Worm (Caenorhabditis elegans) whole organism, young adult: Measurements from ENCODE around the gene srbc-40.

ENCODE experiments used
- F55B11.4 ChIP-seq: sonication (generic microtip); optimal IDR thresholded peaks from 2 replicates; lab custom pipeline; 2016; ENCODE audit warnings: missing compliant biosample characterization, missing genetic modification characterization, borderline replicate concordance; ENCODE audit not compliant: insufficient read depth
- T26A5.8 ChIP-seq: sonication (generic microtip); optimal IDR thresholded peaks from 2 replicates; lab custom pipeline; 2016; ENCODE audit warnings: missing genetic modification characterization, missing compliant biosample characterization
- akir-1 ChIP-seq: fragments of 200-800 bp; sonication (Bioruptor generic); optimal IDR thresholded peaks from 2 replicates; lab custom pipeline; 2018; ENCODE audit warnings: mild to moderate bottlenecking, missing genetic modification characterization, moderate library complexity, missing compliant biosample characterization
- aptf-2 ChIP-seq: fragments of 200-800 bp; sonication (Bioruptor generic); conservative IDR thresholded peaks from 2 replicates; pipeline ENCODE4 v1.3.6; 2022; ENCODE audit warnings: missing genetic modification reagents, missing genetic modification characterization, missing compliant biosample characterization
- athp-1 ChIP-seq: sonication (generic microtip); optimal IDR thresholded peaks from 2 replicates; lab custom pipeline; 2017; ENCODE audit warnings: mild to moderate bottlenecking, missing genetic modification characterization, missing compliant biosample characterization
- attf-5 ChIP-seq: fragments of 200-800 bp; sonication (Bioruptor generic); optimal IDR thresholded peaks from 2 replicates; lab custom pipeline; 2018; ENCODE audit warnings: mild to moderate bottlenecking, missing genetic modification characterization, missing compliant biosample characterization
- attf-6 ChIP-seq: fragments of 200-800 bp; sonication (Bioruptor generic); IDR thresholded peaks from 2 replicates; pipeline ENCODE4 v1.3.6; 2022; ENCODE audit warnings: missing genetic modification reagents, missing genetic modification characterization, missing compliant biosample characterization
- ccch-3 ChIP-seq: fragments of 200-800 bp; sonication (Bioruptor generic); optimal IDR thresholded peaks from 2 replicates; lab custom pipeline; 2018; ENCODE audit warnings: mild to moderate bottlenecking, missing genetic modification characterization, missing compliant biosample characterization
- ceh-79 ChIP-seq: sonication (generic microtip); optimal IDR thresholded peaks from 2 replicates; lab custom pipeline; 2017; ENCODE audit warnings: mild to moderate bottlenecking, missing genetic modification characterization, missing compliant biosample characterization
- die-1 ChIP-seq: sonication (generic microtip); optimal IDR thresholded peaks from 2 replicates; lab custom pipeline; 2016; ENCODE audit warnings: missing genotype, mild to moderate bottlenecking, missing genetic modification characterization, missing compliant biosample characterization
- dox-1 ChIP-seq: fragments of 200-800 bp; sonication (Bioruptor generic); IDR thresholded peaks from 2 replicates; pipeline ENCODE4 v1.3.6; 2022; ENCODE audit warnings: missing genetic modification reagents, missing genetic modification characterization, missing compliant biosample characterization
- dpff-1 ChIP-seq: sonication (generic microtip); optimal IDR thresholded peaks from 2 replicates; lab custom pipeline; 2017; ENCODE audit warnings: mild to moderate bottlenecking, missing genetic modification characterization, missing compliant biosample characterization
- dpl-1 ChIP-seq: fragments of 150-350 bp; optimal IDR thresholded peaks from 2 replicates; lab custom pipeline; 2014; ENCODE audit warnings: missing biosample characterization, missing genetic modification reagents, missing genetic modification characterization
- egl-44 ChIP-seq: fragments of 200-800 bp; sonication (Bioruptor generic); IDR thresholded peaks from 2 replicates; pipeline ENCODE4 v1.3.6; 2022; ENCODE audit warnings: missing genetic modification reagents, missing genetic modification characterization, missing compliant biosample characterization
- egrh-3 ChIP-seq: fragments of 200-800 bp; sonication (Bioruptor generic); IDR thresholded peaks from 2 replicates; pipeline ENCODE4 v1.3.6; 2022; ENCODE audit warnings: missing genetic modification reagents, missing genetic modification characterization, missing compliant biosample characterization
- hlh-12 ChIP-seq: sonication (generic microtip); optimal IDR thresholded peaks from 2 replicates; lab custom pipeline; 2016; ENCODE audit warnings: missing genetic modification characterization, missing compliant biosample characterization
- hmg-20 ChIP-seq: fragments of 200-800 bp; sonication (Bioruptor generic); IDR thresholded peaks from 2 replicates; pipeline ENCODE4 v1.3.6; 2022; ENCODE audit warnings: missing genetic modification reagents, missing genetic modification characterization, missing compliant biosample characterization
- hsf-1 ChIP-seq: fragments of 200-800 bp; sonication (Bioruptor generic); IDR thresholded peaks from 2 replicates; pipeline ENCODE4 v1.3.6; 2022; ENCODE audit warnings: missing genetic modification reagents, missing genetic modification characterization, missing compliant biosample characterization
- lag-1 ChIP-seq: fragments of 200-800 bp; sonication (Bioruptor generic); IDR thresholded peaks from 2 replicates; pipeline ENCODE4 v1.3.6; 2022; ENCODE audit warnings: missing genetic modification reagents, missing genetic modification characterization, missing compliant biosample characterization
- lin-35 ChIP-seq, 3 experiments: fragments of 150-350 bp in 2 of 3; sonication (generic microtip) in 1 of 3; optimal IDR thresholded peaks; 2 replicates each; lab custom pipeline; 2014 to 2018; ENCODE audit warnings: missing biosample characterization in 3 of 3, missing genetic modification characterization in 3 of 3, missing genetic modification reagents in 3 of 3
- lsy-27 ChIP-seq: sonication (generic microtip); optimal IDR thresholded peaks from 2 replicates; lab custom pipeline; 2017; ENCODE audit warnings: missing genetic modification characterization, mild to moderate bottlenecking, missing compliant biosample characterization, antibody characterized with exemption, missing genotype, borderline replicate concordance; ENCODE audit not compliant: insufficient read depth
- mes-4 ChIP-seq: sonication (generic microtip); optimal IDR thresholded peaks from 2 replicates; lab custom pipeline; 2016; ENCODE audit warnings: missing genotype, missing genetic modification characterization, missing compliant biosample characterization
- mxl-1 ChIP-seq: sonication (generic microtip); optimal IDR thresholded peaks from 2 replicates; lab custom pipeline; 2016; ENCODE audit warnings: missing genetic modification characterization, missing compliant biosample characterization
- nfya-1 ChIP-seq: sonication (generic microtip); optimal IDR thresholded peaks from 2 replicates; lab custom pipeline; 2017; ENCODE audit warnings: antibody characterized with exemption, missing compliant biosample characterization, missing genetic modification characterization, borderline replicate concordance; ENCODE audit not compliant: insufficient read depth
- nhr-120 ChIP-seq: fragments of 200-800 bp; sonication (Bioruptor generic); IDR thresholded peaks from 2 replicates; pipeline ENCODE4 v1.3.6; 2022; ENCODE audit warnings: missing genetic modification characterization, missing compliant biosample characterization
- nhr-80 ChIP-seq: sonication (generic microtip); optimal IDR thresholded peaks from 2 replicates; lab custom pipeline; 2016; ENCODE audit warnings: missing genetic modification characterization, missing compliant biosample characterization
- pha-4 ChIP-seq: fragments of 150-350 bp; sonication (generic microtip); optimal IDR thresholded peaks from 2 replicates; lab custom pipeline; 2014; ENCODE audit warnings: missing biosample characterization, missing genetic modification reagents, missing genetic modification characterization
- rcor-1 ChIP-seq: fragments of 200-800 bp; sonication (Bioruptor generic); IDR thresholded peaks from 2 replicates; pipeline ENCODE4 v1.3.6; 2022; ENCODE audit warnings: missing genetic modification reagents, missing genetic modification characterization, missing compliant biosample characterization
- rec-8 ChIP-seq, 2 experiments: sonication (generic microtip); optimal IDR thresholded peaks; 2 replicates each; lab custom pipeline; 2016; ENCODE audit warnings: mild to moderate bottlenecking in 2 of 2, missing genetic modification characterization in 2 of 2, missing genetic modification reagents in 2 of 2, missing genotype in 2 of 2, missing biosample characterization in 1 of 2, missing compliant biosample characterization in 1 of 2, moderate library complexity in 1 of 2
- repo-1 ChIP-seq: sonication (generic microtip); optimal IDR thresholded peaks from 2 replicates; lab custom pipeline; 2017; ENCODE audit warnings: mild to moderate bottlenecking, missing genetic modification characterization, missing compliant biosample characterization
- sdz-38 ChIP-seq: sonication (generic microtip); optimal IDR thresholded peaks from 2 replicates; lab custom pipeline; 2016; ENCODE audit warnings: missing genotype, missing genetic modification characterization, missing compliant biosample characterization
- sea-2 ChIP-seq: fragments of 200-800 bp; sonication (Bioruptor generic); IDR thresholded peaks from 2 replicates; pipeline ENCODE4 v1.3.6; 2022; ENCODE audit warnings: missing genetic modification characterization, missing compliant biosample characterization
- snpc-3.4 ChIP-seq: sonication (generic microtip); optimal IDR thresholded peaks from 2 replicates; lab custom pipeline; 2017; ENCODE audit warnings: missing genetic modification characterization, mild to moderate bottlenecking, missing compliant biosample characterization, antibody characterized with exemption, moderate library complexity, missing genotype, missing genetic modification reagents
- snpc-4 ChIP-seq, 5 experiments: fragments of 150-350 bp in 1 of 5; sonication (generic microtip) in 4 of 5; optimal IDR thresholded peaks; 2 replicates each; lab custom pipeline; 2014 to 2018; ENCODE audit warnings: missing genetic modification characterization in 5 of 5, missing biosample characterization in 3 of 5, antibody characterized with exemption in 2 of 5, mild to moderate bottlenecking in 2 of 5, missing compliant biosample characterization in 2 of 5, missing genotype in 2 of 5, moderate library complexity in 2 of 5, missing genetic modification reagents in 1 of 5
- tbx-9 ChIP-seq: sonication (generic microtip); optimal IDR thresholded peaks from 2 replicates; lab custom pipeline; 2016; ENCODE audit warnings: borderline replicate concordance, missing genetic modification characterization, inconsistent platforms, missing compliant biosample characterization
- unc-62 ChIP-seq: fragments of 150-350 bp; optimal IDR thresholded peaks from 2 replicates; lab custom pipeline; 2014; ENCODE audit warnings: missing biosample characterization, missing genetic modification reagents, missing genetic modification characterization
- xnd-1 ChIP-seq: sonication (generic microtip); optimal IDR thresholded peaks from 2 replicates; lab custom pipeline; 2016; ENCODE audit warnings: missing genotype, missing genetic modification reagents, missing genetic modification characterization, missing compliant biosample characterization
- zfh-2 ChIP-seq: fragments of 200-800 bp; sonication (Bioruptor generic); conservative IDR thresholded peaks from 2 replicates; pipeline ENCODE4 v1.3.6; 2022; ENCODE audit warnings: missing genetic modification reagents, missing genetic modification characterization, missing compliant biosample characterization
- ztf-22 ChIP-seq: fragments of 200-800 bp; sonication (Bioruptor generic); optimal IDR thresholded peaks from 2 replicates; lab custom pipeline; 2018; ENCODE audit warnings: mild to moderate bottlenecking, missing genetic modification characterization, moderate library complexity, missing compliant biosample characterization
- ztf-25 ChIP-seq: fragments of 200-800 bp; sonication (Bioruptor generic); IDR thresholded peaks from 2 replicates; pipeline ENCODE4 v1.3.6; 2022; ENCODE audit warnings: missing genetic modification reagents, missing genetic modification characterization, missing compliant biosample characterization

The srbc-40 gene

ce11 chrV:692720-693422, 26.8 kb downstream of the srbc-40 start, which contains the start of gene srx-4:
Gene srx-4, minus strand, starts transcription at chrV:692770.
- TF ChIP-seq repo-1 (tag; lab: Kevin White, UChicago) (no peak), xnd-1 (tag; lab: Kevin White, UChicago) (no peak), ccch-3 (no peak), lag-1 (GFP tag; lab: Robert Waterston, UW) (no peak), hmg-20 (GFP tag; lab: Robert Waterston, UW) (no peak), snpc-4 (GFP tag; optimal IDR thresholded peaks at IDR 0.05; lab: Kevin White, UChicago) (no peak), snpc-4 (tag; optimal IDR thresholded peaks at IDR 0.05; lab: Kevin White, UChicago) (no peak), nhr-120 (no peak)

ce11 chrV:689538-689937, 30.1 kb downstream of the srbc-40 start:
- TF ChIP-seq sea-2 (GFP tag; lab: Robert Waterston, UW) (no peak), zfh-2 (GFP tag; lab: Robert Waterston, UW) (peak; percentile 70), egrh-3 (GFP tag; lab: Robert Waterston, UW) (peak; percentile 46; the same call in 1 of the 2 replicates)
- TF ChIP-seq, all 124 proteins: peak for 2

DNA sequence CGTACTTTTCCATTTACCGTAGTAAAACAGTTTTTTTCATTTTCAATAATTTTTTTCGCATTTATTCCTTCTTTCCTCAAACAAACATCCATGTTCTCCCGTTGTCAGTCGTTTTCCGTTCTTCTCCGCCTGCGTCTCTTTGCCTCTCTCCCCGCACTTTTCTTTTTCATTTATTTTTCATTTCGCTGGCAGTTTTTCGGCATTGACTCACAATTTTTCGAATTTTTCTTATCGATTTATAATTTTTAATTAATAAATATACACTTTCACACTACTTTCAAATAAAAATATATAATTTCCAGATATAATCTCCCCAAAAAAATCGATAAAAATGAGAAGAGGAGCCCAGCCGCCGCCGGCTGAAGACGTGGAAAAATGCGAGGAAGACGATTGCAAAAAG, 32.2 kb downstream of the srbc-40 start, which contains the start of gene H25P19.1:
Gene H25P19.1 (plus strand): TSS at position 301 of the 400 bp plus-strand sequence.
- TF ChIP-seq athp-1 (tag; lab: Kevin White, UChicago) (no peak), ztf-25 (no peak), egl-44 (GFP tag; lab: Robert Waterston, UW) (no peak), attf-6 (GFP tag; lab: Robert Waterston, UW) (no peak), mes-4 (no peak), T26A5.8 (tag; lab: Kevin White, UChicago) (no peak), dpl-1 (GFP tag; lab: Kevin White, UChicago) (no peak), rec-8 (tag; optimal IDR thresholded peaks at IDR 0.05; lab: Kevin White, UChicago) (no peak), attf-5 (GFP tag; lab: Kevin White, UChicago) (no peak), nfya-1 (tag; lab: Kevin White, UChicago) (no peak), lin-35 (GFP tag; optimal IDR thresholded peaks at IDR 0.05; lab: Kevin White, UChicago) (no peak), sdz-38 (tag; lab: Kevin White, UChicago) (no peak), nhr-120 (no peak), die-1 (tag; lab: Kevin White, UChicago) (no peak)
- TF ChIP-seq, all 124 proteins: peak for 0

- no peak for TF ChIP-seq egl-44 (GFP tag; lab: Robert Waterston, UW)
- no peak for TF ChIP-seq hsf-1 (GFP tag; lab: Robert Waterston, UW)
- no peak for TF ChIP-seq F55B11.4 (tag; lab: Kevin White, UChicago)
- no peak for TF ChIP-seq dpff-1 (tag; lab: Kevin White, UChicago)
- TF ChIP-seq nhr-80 (tag; lab: Kevin White, UChicago): peak; percentile 21
- TF ChIP-seq akir-1: no peak
Measured at ce11 chrV:683858-684257, 35.8 kb downstream of the srbc-40 start, which contains the start of gene F31F4.1. Gene F31F4.1, plus strand, starts transcription at chrV:684060.

- no peak for TF ChIP-seq hlh-12 (tag; lab: Kevin White, UChicago)
- no peak for TF ChIP-seq nfya-1 (tag; lab: Kevin White, UChicago)
- TF ChIP-seq repo-1 (tag; lab: Kevin White, UChicago): no peak
- TF ChIP-seq ceh-79 (tag; lab: Kevin White, UChicago): no peak
- TF ChIP-seq tbx-9 (tag; lab: Kevin White, UChicago): no peak
- no peak for TF ChIP-seq unc-62 (GFP tag; lab: Kevin White, UChicago)
- TF ChIP-seq aptf-2 (GFP tag; lab: Robert Waterston, UW): no peak
- TF ChIP-seq pha-4 (tag; lab: Kevin White, UChicago): no peak
- no peak for TF ChIP-seq lsy-27
- no peak for TF ChIP-seq rcor-1
- TF ChIP-seq F55B11.4 (tag; lab: Kevin White, UChicago): no peak
- no peak for TF ChIP-seq mxl-1 (tag; lab: Kevin White, UChicago)
- no peak for TF ChIP-seq dox-1 (GFP tag; lab: Robert Waterston, UW)
- TF ChIP-seq akir-1: no peak
- TF ChIP-seq snpc-3.4 (tag; lab: Kevin White, UChicago): no peak
- no peak for TF ChIP-seq ztf-22 (GFP tag; lab: Kevin White, UChicago)
Measured at ce11 chrV:682031-682430, 37.6 kb downstream of the srbc-40 start, which contains the start of gene srx-23. Gene srx-23, plus strand, starts transcription at chrV:682331.
